Fruit fly (Drosophila melanogaster) S2 (cell line): Measurements from ENCODE around the gene Spase12.

Experiments
- CG8478 ChIP-seq: fragments of >200 bp; optimal IDR thresholded peaks from 2 replicates; lab custom pipeline; 2018
- CTCF ChIP-seq, 2 experiments: fragments of >200 bp; optimal IDR thresholded peaks; 2 replicates each; lab custom pipeline; 2018

DNA sequence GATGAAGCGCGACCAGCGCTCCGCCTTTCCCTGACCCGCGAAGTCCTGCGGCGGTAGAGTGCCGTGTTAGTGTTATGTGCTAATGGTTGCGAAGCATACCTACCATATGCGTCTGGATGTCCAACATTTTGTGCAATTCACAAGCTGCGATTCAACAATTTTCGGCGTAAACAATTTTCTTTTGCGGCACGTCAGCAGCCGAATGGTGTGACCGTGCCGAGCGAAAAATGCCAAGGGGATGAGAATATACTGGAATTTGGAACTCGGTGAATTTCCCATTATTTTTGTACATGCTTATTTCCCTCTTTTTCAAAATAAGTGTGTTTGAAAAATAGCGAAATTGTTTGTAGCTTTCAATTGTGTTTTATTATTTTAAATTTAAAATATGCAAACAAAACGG, at the start of gene Spase12:
- TF ChIP-seq CG8478 (no peak), CTCF (optimal IDR thresholded peaks at IDR 0.05; lab: Kevin White, UChicago) (no peak)
